Fruit fly (Drosophila melanogaster): ENCODE results near the gene CG42445.
A peak's percentile ranks its signal among the peaks of the same experiment; 100 is the strongest.

The CG42445 gene

DNA sequence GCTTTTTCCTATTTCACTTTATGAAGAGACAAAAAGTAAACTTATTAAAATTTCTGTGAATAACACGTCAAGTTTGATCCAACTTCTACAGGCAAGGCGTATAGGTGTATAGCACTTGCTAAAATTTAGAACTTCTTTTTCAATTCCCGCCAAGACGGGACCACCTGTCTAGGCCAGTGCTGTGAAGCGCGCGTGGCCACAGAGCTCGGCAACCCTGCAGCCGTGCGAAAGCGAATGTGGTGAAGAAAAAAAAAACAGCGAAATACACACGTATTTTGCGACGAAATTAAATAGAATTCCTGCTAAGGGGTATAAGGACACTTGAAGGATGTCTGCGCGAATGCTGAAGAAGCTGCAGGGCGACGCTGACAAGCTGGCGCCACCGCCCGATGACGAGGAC lies 48.5 kb downstream of the CG42445 start, which contains the start of gene Nulp1:
Gene Nulp1, plus strand, starts transcription at position 198 of the 400 bp plus-strand sequence.
- no peak for TF ChIP-seq Vsx2 (GFP tag; optimal IDR thresholded peaks at IDR 0.05; ENCODE audit: partially characterized antibody)
- TF ChIP-seq OdsH (GFP tag; optimal IDR thresholded peaks at IDR 0.05): no peak
- no peak for TF ChIP-seq dsf (GFP tag; optimal IDR thresholded peaks at IDR 0.05; ENCODE audit: borderline replicate concordance)
- peak; percentile 51 for TF ChIP-seq jim (GFP tag; optimal IDR thresholded peaks at IDR 0.05)
- peak; percentile 7 for TF ChIP-seq Myc (optimal IDR thresholded peaks at IDR 0.05)
- TF ChIP-seq rgr (GFP tag; optimal IDR thresholded peaks at IDR 0.05): peak; percentile 63
- no peak for TF ChIP-seq fru (GFP tag; optimal IDR thresholded peaks at IDR 0.05)
- no peak for TF ChIP-seq HLH106 (tag; optimal IDR thresholded peaks at IDR 0.05)
- TF ChIP-seq psq (GFP tag; optimal IDR thresholded peaks at IDR 0.05): peak; percentile 71
- no peak for TF ChIP-seq pan (optimal IDR thresholded peaks at IDR 0.05)
- no peak for TF ChIP-seq Rel (GFP tag; optimal IDR thresholded peaks at IDR 0.05)
- peak; percentile 46 for TF ChIP-seq Rel (tag; optimal IDR thresholded peaks at IDR 0.05)
- TF ChIP-seq sv (GFP tag; optimal IDR thresholded peaks at IDR 0.05): no peak
- no peak for TF ChIP-seq sage (GFP tag; optimal IDR thresholded peaks at IDR 0.05)
- TF ChIP-seq usp (GFP tag; optimal IDR thresholded peaks at IDR 0.05): no peak
- TF ChIP-seq GATAd (GFP tag; optimal IDR thresholded peaks at IDR 0.05): no peak
- TF ChIP-seq Hnf4 (GFP tag; optimal IDR thresholded peaks at IDR 0.05): no peak
- TF ChIP-seq Jra (GFP tag; optimal IDR thresholded peaks at IDR 0.05): no peak
- TF ChIP-seq br (GFP tag; optimal IDR thresholded peaks at IDR 0.05): no peak
- TF ChIP-seq lola (GFP tag; optimal IDR thresholded peaks at IDR 0.05): no peak
- no peak for TF ChIP-seq dl (GFP tag; optimal IDR thresholded peaks at IDR 0.05; ENCODE audit: insufficient read depth in 1 of 2, partially characterized antibody in 2 of 2)
- TF ChIP-seq CrebA (GFP tag; optimal IDR thresholded peaks at IDR 0.05; ENCODE audit: borderline replicate concordance): no peak
- TF ChIP-seq Mio (GFP tag; optimal IDR thresholded peaks at IDR 0.05): no peak
- no peak for TF ChIP-seq tai (GFP tag; optimal IDR thresholded peaks at IDR 0.05)
- TF ChIP-seq Hr78 (GFP tag; optimal IDR thresholded peaks at IDR 0.05): no peak
- peak; percentile 10 for TF ChIP-seq ey (GFP tag; optimal IDR thresholded peaks at IDR 0.05)
- TF ChIP-seq dmrt93B (GFP tag; optimal IDR thresholded peaks at IDR 0.05): no peak
- no peak for TF ChIP-seq CG9705 (GFP tag; optimal IDR thresholded peaks at IDR 0.05)
- peak; percentile 31 for TF ChIP-seq Dif (GFP tag; optimal IDR thresholded peaks at IDR 0.05; ENCODE audit: partially characterized antibody)
- no peak for TF ChIP-seq Abd-B (GFP tag; optimal IDR thresholded peaks at IDR 0.05)
- no peak for TF ChIP-seq Sp1 (GFP tag; optimal IDR thresholded peaks at IDR 0.05)
- no peak for TF ChIP-seq h (GFP tag; optimal IDR thresholded peaks at IDR 0.05)
- TF ChIP-seq woc (GFP tag; optimal IDR thresholded peaks at IDR 0.05): no peak
- TF ChIP-seq Hr83 (GFP tag; optimal IDR thresholded peaks at IDR 0.05; ENCODE audit: poor library complexity, severe bottlenecking): peak; percentile 82
- no peak for TF ChIP-seq N (GFP tag; optimal IDR thresholded peaks at IDR 0.05)
- peak in 1 of 2 experiments; percentile 54 for TF ChIP-seq foxo (GFP tag; optimal IDR thresholded peaks at IDR 0.05)
- no peak for TF ChIP-seq CG32264 (GFP tag; optimal IDR thresholded peaks at IDR 0.05)
- no peak for TF ChIP-seq Dfd (GFP tag; optimal IDR thresholded peaks at IDR 0.05)
- TF ChIP-seq brk (GFP tag; optimal IDR thresholded peaks at IDR 0.05): no peak

DNA sequence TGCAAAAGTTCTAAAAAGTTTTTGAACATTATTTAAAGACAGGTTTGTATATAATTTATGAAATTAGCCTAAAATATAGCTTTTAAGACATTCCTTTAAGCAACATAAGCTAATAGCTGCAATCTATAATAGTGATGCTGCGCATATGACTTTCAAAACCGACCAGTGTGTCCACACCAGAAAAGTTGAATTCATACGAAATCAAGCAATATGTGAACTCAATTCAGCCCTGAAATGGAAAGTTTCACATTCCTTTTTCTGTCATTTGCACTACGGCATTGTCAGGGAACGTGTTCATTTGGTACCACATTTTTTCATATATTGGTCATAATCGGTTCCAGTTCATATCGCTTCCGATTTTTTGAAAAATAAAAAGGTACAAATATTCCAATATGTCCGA lies 49.8 kb downstream of the CG42445 start, which contains the start of gene fan:
Gene fan, plus strand, starts transcription at position 247 of the 400 bp plus-strand sequence.
- TF ChIP-seq HLH106 (tag; optimal IDR thresholded peaks at IDR 0.05): no peak
- TF ChIP-seq Dif (GFP tag; optimal IDR thresholded peaks at IDR 0.05; ENCODE audit: partially characterized antibody): no peak
- TF ChIP-seq dl (GFP tag; optimal IDR thresholded peaks at IDR 0.05; ENCODE audit: insufficient read depth in 1 of 2, partially characterized antibody in 2 of 2): no peak
- TF ChIP-seq N (GFP tag; optimal IDR thresholded peaks at IDR 0.05): no peak
- TF ChIP-seq rgr (GFP tag; optimal IDR thresholded peaks at IDR 0.05): no peak
- no peak for TF ChIP-seq Abd-B (GFP tag; optimal IDR thresholded peaks at IDR 0.05)
- TF ChIP-seq Vsx2 (GFP tag; optimal IDR thresholded peaks at IDR 0.05; ENCODE audit: partially characterized antibody): no peak
- no peak for TF ChIP-seq Jra (GFP tag; optimal IDR thresholded peaks at IDR 0.05)

DNA sequence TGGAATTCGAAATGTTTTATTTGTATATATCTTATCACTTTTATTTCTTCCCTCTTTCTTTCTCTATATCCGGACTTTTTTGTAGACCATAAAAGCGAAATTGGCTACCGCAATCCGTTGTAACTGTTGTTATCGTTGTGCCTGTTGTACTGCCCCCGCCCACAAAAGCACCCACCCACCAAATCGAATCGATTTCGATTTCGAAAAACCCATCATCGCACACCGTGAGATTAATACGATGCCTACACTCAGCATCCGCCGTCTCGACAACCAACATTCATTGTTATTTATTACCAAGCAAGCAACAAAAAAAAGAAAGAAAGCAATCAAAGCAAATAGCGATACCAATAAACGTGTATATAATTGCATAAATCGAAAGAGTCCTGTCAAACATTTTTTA lies 50.5 kb downstream of the CG42445 start:
- no peak for TF ChIP-seq sage (GFP tag; optimal IDR thresholded peaks at IDR 0.05)
- TF ChIP-seq HLH106 (tag; optimal IDR thresholded peaks at IDR 0.05): no peak
- TF ChIP-seq GATAd (GFP tag; optimal IDR thresholded peaks at IDR 0.05): no peak
- TF ChIP-seq jim (GFP tag; optimal IDR thresholded peaks at IDR 0.05): no peak
- TF ChIP-seq usp (GFP tag; optimal IDR thresholded peaks at IDR 0.05): no peak
- no peak for TF ChIP-seq Mio (GFP tag; optimal IDR thresholded peaks at IDR 0.05)
- no peak for TF ChIP-seq Rel (GFP tag; optimal IDR thresholded peaks at IDR 0.05)
- no peak for TF ChIP-seq Rel (tag; optimal IDR thresholded peaks at IDR 0.05)
- TF ChIP-seq ey (GFP tag; optimal IDR thresholded peaks at IDR 0.05): no peak
- TF ChIP-seq CG32264 (GFP tag; optimal IDR thresholded peaks at IDR 0.05): no peak
- no peak for TF ChIP-seq dmrt93B (GFP tag; optimal IDR thresholded peaks at IDR 0.05)
- TF ChIP-seq Jra (GFP tag; optimal IDR thresholded peaks at IDR 0.05): no peak
- TF ChIP-seq Hr83 (GFP tag; optimal IDR thresholded peaks at IDR 0.05; ENCODE audit: poor library complexity, severe bottlenecking): no peak
- TF ChIP-seq br (GFP tag; optimal IDR thresholded peaks at IDR 0.05): no peak
- TF ChIP-seq OdsH (GFP tag; optimal IDR thresholded peaks at IDR 0.05): no peak
- TF ChIP-seq Sp1 (GFP tag; optimal IDR thresholded peaks at IDR 0.05): no peak
- TF ChIP-seq Myc (optimal IDR thresholded peaks at IDR 0.05): no peak
- no peak for TF ChIP-seq brk (GFP tag; optimal IDR thresholded peaks at IDR 0.05)
- no peak for TF ChIP-seq Dif (GFP tag; optimal IDR thresholded peaks at IDR 0.05; ENCODE audit: partially characterized antibody)
- no peak for TF ChIP-seq psq (GFP tag; optimal IDR thresholded peaks at IDR 0.05)
